Fruit fly (Drosophila melanogaster) whole organism, prepupa: Measurements from ENCODE around the gene ry.

Experiments used
- CG34406 ChIP-seq: fragments of 200-800 bp; sonication (Bioruptor generic); optimal IDR thresholded peaks from 3 replicates; lab custom pipeline; 2016; ENCODE audit warnings: missing biosample characterization, missing genetic modification characterization
- CG8632 ChIP-seq: fragments of 200-800 bp; sonication (Bioruptor generic); optimal IDR thresholded peaks from 3 replicates; lab custom pipeline; 2016; ENCODE audit warnings: missing biosample characterization, missing genetic modification characterization
- OdsH ChIP-seq: fragments of 200-800 bp; sonication (Bioruptor generic); optimal IDR thresholded peaks from 3 replicates; lab custom pipeline; 2016; ENCODE audit warnings: missing biosample characterization, missing genetic modification characterization
- achi ChIP-seq: fragments of 200-800 bp; sonication (Bioruptor generic); optimal IDR thresholded peaks from 3 replicates; lab custom pipeline; 2016; ENCODE audit warnings: missing biosample characterization, missing genetic modification characterization

DNA sequence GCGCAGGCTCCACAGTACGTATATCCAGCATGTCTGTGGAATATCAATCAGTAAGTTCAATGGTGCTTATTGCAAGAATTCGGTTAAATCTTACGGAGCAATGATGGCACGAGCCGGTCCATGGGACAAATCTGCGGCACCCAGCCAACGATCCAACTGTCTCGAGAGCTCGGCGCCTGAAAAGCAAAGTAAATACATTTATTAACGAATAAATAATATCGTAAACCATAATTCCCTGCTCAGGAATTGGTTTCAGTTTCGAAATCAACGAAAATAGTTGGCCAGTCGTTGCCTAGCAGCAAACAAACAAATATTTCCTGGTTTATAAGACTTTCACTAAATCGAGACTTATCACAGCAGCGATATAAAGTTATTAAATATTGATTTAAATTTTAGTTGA is 22.7 kb upstream of the ry start, which contains the start of gene CG11656:
- TF ChIP-seq OdsH (GFP tag; lab: Kevin White, UChicago) (no peak), CG34406 (GFP tag; lab: Kevin White, UChicago) (no peak), CG8632 (GFP tag; lab: Kevin White, UChicago) (no peak), achi (GFP tag; lab: Kevin White, UChicago) (no peak)
